Worm (Caenorhabditis elegans) whole organism, dauer: ENCODE results near the gene Y82E9BL.5.
"Not testable (repeated sequence)": the region's sequence is repeated elsewhere in the genome, so short reads cannot be mapped to it uniquely, and the experiment has no call there.

Experiments
- unc-62 ChIP-seq: sonication (generic microtip); optimal IDR thresholded peaks from 2 replicates; lab custom pipeline; 2017; ENCODE audit warnings: missing biosample characterization, missing genetic modification reagents, missing genetic modification characterization

The Y82E9BL.5 gene

ce11 chrIII:1347539-1347938, at the start of gene Y82E9BL.5:
Y82E9BL.5 (minus strand) TSS chrIII:1347639.
- no peak for TF ChIP-seq unc-62 (GFP tag; lab: Kevin White, UChicago)

DNA sequence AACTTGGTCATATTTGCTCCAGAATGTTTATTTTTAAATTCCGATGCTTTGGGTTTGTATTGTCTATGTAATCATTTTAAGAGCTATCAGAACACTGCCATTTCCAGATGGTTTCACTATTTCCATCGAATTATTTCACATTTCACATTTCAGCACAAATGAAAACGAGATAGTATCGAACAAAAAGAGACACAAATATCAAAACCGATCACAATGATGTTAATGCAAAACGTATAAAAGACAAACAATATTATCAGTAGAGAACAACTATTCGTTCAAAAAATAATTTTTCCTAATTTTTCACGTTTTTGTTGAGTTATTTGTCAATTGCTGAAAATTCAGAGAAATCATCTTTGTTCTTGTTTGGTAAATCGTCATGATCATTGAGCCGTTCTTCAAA, 47.9 kb upstream of the Y82E9BL.5 start:
- no peak for TF ChIP-seq unc-62 (GFP tag; lab: Kevin White, UChicago)

ce11 chrIII:1392763-1393162, 45.3 kb upstream of the Y82E9BL.5 start:
- TF ChIP-seq unc-62 (GFP tag; lab: Kevin White, UChicago) = no peak

DNA sequence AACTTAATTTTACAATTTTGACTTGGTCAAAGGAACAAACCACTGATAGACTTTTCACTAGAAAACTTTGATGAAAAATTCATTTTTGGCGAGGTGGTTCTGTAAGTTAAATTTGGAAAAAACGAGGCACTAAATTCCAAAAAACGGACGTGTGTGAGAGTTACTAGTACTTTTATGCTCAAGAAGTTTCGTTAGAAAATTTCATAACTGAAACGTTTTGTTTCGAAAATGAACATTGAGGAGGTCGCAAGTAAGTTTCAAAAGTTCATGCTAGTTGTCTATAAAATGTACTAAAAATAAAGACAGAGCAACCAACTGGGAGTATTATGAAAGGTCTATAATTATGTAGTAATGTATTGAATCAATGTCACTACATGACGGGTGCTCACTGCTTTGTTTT, 44.3 kb upstream of the Y82E9BL.5 start, which contains the start of gene pals-17:
pals-17 (minus strand) TSS at position 101 of the 400 bp plus-strand sequence.
- no peak for TF ChIP-seq unc-62 (GFP tag; lab: Kevin White, UChicago)

DNA sequence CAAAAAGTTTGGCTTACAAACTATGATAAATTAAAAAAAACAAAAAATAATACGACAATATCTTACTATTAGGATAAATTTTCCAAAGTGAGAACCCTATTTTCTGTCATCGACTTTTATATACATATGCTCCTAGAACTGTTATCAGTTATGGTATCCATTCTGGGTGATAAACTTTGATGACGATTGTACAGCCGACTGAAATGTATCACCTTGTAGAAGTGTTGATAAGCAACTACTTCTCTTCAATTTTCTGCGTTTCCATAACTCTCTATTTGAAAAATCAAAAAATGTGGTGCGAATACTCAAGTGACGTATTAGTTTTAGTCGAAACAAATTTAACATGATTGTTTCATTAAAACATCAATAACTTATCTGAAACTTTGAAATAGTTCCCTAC, 42.5 kb upstream of the Y82E9BL.5 start:
- no peak for TF ChIP-seq unc-62 (GFP tag; lab: Kevin White, UChicago)

DNA sequence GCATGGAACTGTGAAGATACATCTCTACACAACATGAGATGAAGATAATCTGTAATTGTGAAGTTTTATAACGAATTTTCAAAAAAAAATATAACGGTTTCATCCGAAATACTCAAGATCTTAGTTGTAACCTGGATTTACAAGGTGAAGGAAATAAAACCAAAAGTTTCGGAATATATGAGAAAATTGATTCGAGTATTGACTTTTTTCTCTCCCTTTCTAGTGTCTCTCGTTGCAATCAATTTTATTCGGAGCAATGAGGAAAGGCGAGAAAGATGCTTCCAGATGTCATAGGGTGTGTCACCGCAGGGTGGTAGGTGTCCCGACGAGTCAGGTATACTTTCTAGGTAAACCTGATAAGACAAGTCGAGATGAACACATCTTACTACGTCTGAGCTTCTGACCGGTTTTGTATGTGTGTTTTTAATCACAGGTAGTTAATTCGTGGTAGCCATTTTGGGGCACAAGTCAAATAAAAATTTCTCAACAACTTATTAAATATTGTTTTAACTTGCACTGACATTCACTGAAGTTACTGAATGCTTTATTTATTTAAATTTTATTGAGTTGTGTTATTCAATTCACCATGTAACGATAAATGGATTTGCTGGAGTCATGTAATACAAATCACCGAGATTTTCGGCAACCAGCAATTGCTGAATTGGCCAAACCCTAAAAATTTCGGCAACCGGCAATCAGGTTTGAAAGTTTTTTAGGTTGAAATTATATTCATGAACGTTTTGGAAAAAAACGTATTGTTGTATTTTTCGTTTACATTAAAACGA, 41.0 kb upstream of the Y82E9BL.5 start, which contains the start of gene pals-20:
pals-20 (minus strand) TSS at position 51 of the 785 bp plus-strand sequence.
- TF ChIP-seq unc-62 (GFP tag; lab: Kevin White, UChicago) = no peak

- TF ChIP-seq unc-62 (GFP tag; lab: Kevin White, UChicago) = no peak
Measured at ce11 chrIII:1384694-1385093, 37.3 kb upstream of the Y82E9BL.5 start.

DNA sequence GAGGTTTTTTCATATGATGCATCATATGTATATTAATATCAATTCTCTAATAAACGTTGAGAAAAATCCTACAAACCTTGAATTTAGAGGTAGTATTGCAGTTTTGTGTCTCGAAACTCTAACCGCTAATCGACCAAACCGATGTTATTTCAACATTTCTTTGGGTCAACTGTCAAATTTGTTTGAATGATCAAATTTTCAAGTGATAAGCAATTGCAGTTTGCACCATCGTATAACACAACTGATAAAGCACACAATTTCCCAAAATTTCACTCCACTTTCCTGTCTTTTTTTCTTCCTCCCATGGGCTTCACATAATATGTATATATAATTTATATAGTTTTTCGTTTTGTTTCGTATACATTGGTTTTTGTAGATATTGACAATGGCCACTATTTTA, 36.7 kb upstream of the Y82E9BL.5 start, which contains the start of the genes fbxa-138 and Y82E9BR.5:
fbxa-138 (minus strand) TSS at position 161 of the 400 bp plus-strand sequence.
Y82E9BR.5 (plus strand) TSS at position 279 of the 400 bp plus-strand sequence.
- TF ChIP-seq unc-62 (GFP tag; lab: Kevin White, UChicago) = no peak

- no peak for TF ChIP-seq unc-62 (GFP tag; lab: Kevin White, UChicago)
Measured at ce11 chrIII:1383483-1383882, 36.0 kb upstream of the Y82E9BL.5 start.

ce11 chrIII:1380535-1381274, 33.3 kb upstream of the Y82E9BL.5 start, which contains the start of the genes pals-21 and Y82E9BR.6:
pals-21 (minus strand) TSS chrIII:1380635.
Y82E9BR.6 (plus strand) TSS chrIII:1381224.
- TF ChIP-seq unc-62 (GFP tag; lab: Kevin White, UChicago) = no peak

DNA sequence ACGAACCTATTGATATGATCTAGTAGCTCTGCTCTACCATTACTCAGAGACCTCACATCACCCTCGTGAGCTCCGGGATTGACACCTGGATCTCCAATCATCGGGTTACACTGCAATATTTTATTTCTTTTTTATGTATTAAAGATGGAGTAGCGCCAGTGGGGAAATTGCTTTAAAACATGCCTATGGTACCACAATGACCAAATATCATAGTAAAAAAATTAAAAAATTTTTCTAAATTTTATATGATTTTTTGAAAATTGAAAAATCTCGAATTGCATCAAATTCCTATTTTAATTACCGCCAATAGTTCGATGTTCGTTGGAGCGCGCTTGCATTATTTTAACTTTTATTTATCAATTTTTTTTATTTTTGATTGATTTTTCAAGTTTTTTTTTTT, 30.5 kb upstream of the Y82E9BL.5 start, which contains the start of gene pals-40:
pals-40 (minus strand) TSS at position 101 of the 400 bp plus-strand sequence.
- TF ChIP-seq unc-62 (GFP tag; lab: Kevin White, UChicago) = not testable (repeated sequence)

DNA sequence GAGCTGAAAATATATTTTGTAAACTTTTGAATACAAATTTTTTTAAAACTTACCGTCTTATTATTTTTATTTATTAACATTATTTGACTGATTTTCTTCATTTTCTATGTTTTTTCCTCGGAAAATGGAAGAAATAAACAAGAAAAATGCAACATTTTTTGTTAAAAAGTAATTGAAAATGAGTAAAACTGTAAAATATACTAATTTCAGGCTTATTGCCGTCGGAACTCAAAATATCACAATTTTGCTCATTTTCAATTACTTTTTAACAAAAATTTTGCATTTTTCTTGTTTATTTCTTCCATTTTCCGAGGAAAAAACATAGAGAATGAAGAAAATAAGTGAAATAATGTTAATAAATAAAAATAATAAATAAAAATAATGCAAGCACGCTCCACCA, 28.1 kb upstream of the Y82E9BL.5 start, which contains the start of gene Y82E9BR.10:
Y82E9BR.10 (minus strand) TSS at position 101 of the 400 bp plus-strand sequence.
- TF ChIP-seq unc-62 (GFP tag; lab: Kevin White, UChicago) = not testable (repeated sequence)

- no peak for TF ChIP-seq unc-62 (GFP tag; lab: Kevin White, UChicago)
Measured at ce11 chrIII:1374355-1374807, 26.9 kb upstream of the Y82E9BL.5 start, which contains the start of gene Y82E9BR.20. Y82E9BR.20 (plus strand) TSS chrIII:1374405.

DNA sequence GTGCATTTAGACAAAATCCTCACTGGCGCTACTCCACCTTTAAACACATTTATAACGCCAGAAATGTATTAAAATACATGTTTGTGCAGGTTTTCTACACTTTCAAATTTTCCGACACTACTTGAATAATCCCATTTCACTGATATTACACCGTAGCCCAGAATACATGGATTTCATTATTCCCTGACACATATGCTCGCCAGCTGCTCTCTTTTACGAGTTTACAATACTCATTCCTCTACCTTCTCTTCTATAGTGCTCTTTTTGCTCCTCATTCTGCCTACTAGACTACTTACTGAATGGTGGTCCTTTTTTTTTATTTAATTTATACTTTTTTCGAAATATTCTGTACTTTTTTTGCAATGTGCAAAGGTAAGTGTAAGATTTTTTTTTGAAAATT, 25.1 kb upstream of the Y82E9BL.5 start:
- TF ChIP-seq unc-62 (GFP tag; lab: Kevin White, UChicago) = no peak

- TF ChIP-seq unc-62 (GFP tag; lab: Kevin White, UChicago) = no peak
Measured at ce11 chrIII:1359669-1360068, 12.2 kb upstream of the Y82E9BL.5 start, which contains the start of gene Y82E9BR.9. Y82E9BR.9 (minus strand) TSS chrIII:1359769.
